Fruit fly (Drosophila melanogaster): ENCODE data around the gene ksh.

dm6 chrX:19494285-19494684 is 507 bp downstream of the ksh start, which contains the start of gene CG12204:
- no peak for TF ChIP-seq ttk (optimal IDR thresholded peaks at IDR 0.05)
- TF ChIP-seq psq (optimal IDR thresholded peaks at IDR 0.05) = no peak
